Worm (Caenorhabditis elegans) whole organism, L1 larva: ENCODE data around the gene lgc-10.

Experiments
- C04F5.9 ChIP-seq: sonication (generic microtip); optimal IDR thresholded peaks from 2 replicates; lab custom pipeline; 2016; ENCODE audit warnings: missing genetic modification characterization, missing compliant biosample characterization
- C16A3.4 ChIP-seq: fragments of 150-350 bp; optimal IDR thresholded peaks from 2 replicates; lab custom pipeline; 2014; ENCODE audit warnings: missing biosample characterization, missing genetic modification characterization
- aha-1 ChIP-seq: fragments of 150-350 bp; optimal IDR thresholded peaks from 2 replicates; lab custom pipeline; 2014; ENCODE audit warnings: missing biosample characterization, missing genetic modification characterization
- ama-1 ChIP-seq: fragments of 150-350 bp; optimal IDR thresholded peaks from 2 replicates; lab custom pipeline; 2014
- blmp-1 ChIP-seq: fragments of 150-350 bp; optimal IDR thresholded peaks from 2 replicates; lab custom pipeline; 2014; ENCODE audit warnings: missing biosample characterization, missing genetic modification characterization
- ceh-63 ChIP-seq: fragments of 200-800 bp; sonication (Bioruptor generic); optimal IDR thresholded peaks from 2 replicates; lab custom pipeline; 2018; ENCODE audit warnings: mild to moderate bottlenecking, missing genetic modification characterization, missing compliant biosample characterization
- ceh-8 ChIP-seq: fragments of 200-800 bp; sonication (Bioruptor generic); optimal IDR thresholded peaks from 2 replicates; lab custom pipeline; 2018; ENCODE audit warnings: mild to moderate bottlenecking, missing genetic modification characterization, moderate library complexity, missing compliant biosample characterization
- ceh-82 ChIP-seq, 3 experiments: fragments of 150-350 bp in 1 of 3; sonication (generic microtip) in 2 of 3; optimal IDR thresholded peaks; 2 replicates each; lab custom pipeline; 2014 to 2017; ENCODE audit warnings: missing biosample characterization in 3 of 3, missing genetic modification characterization in 3 of 3
- ceh-90 ChIP-seq: sonication (generic microtip); optimal IDR thresholded peaks from 2 replicates; lab custom pipeline; 2016; ENCODE audit warnings: missing genetic modification characterization, missing compliant biosample characterization
- ces-1 ChIP-seq: fragments of 150-350 bp; optimal IDR thresholded peaks from 2 replicates; lab custom pipeline; 2014; ENCODE audit warnings: missing biosample characterization, missing genetic modification reagents, missing genetic modification characterization
- dsc-1 ChIP-seq: sonication (generic microtip); optimal IDR thresholded peaks from 2 replicates; lab custom pipeline; 2016; ENCODE audit warnings: mild to moderate bottlenecking, missing genetic modification characterization, missing compliant biosample characterization
- egl-13 ChIP-seq: sonication (generic microtip); optimal IDR thresholded peaks from 2 replicates; lab custom pipeline; 2016; ENCODE audit warnings: missing genotype, missing genetic modification reagents, missing genetic modification characterization, missing compliant biosample characterization
- elt-2 ChIP-seq: sonication (generic microtip); optimal IDR thresholded peaks from 2 replicates; lab custom pipeline; 2016; ENCODE audit warnings: missing genetic modification characterization, mild to moderate bottlenecking, inconsistent platforms, missing compliant biosample characterization, missing genetic modification reagents
- elt-3 ChIP-seq, 6 experiments: fragments of 150-350 bp in 1 of 6; sonication (generic microtip); optimal IDR thresholded peaks; 2 replicates each; lab custom pipeline; 2017 to 2018; ENCODE audit warnings: missing biosample characterization in 6 of 6, missing genetic modification characterization in 6 of 6, inconsistent platforms in 1 of 6
- ets-5 ChIP-seq: fragments of 200-800 bp; sonication (Bioruptor generic); IDR thresholded peaks from 2 replicates; pipeline ENCODE4 v1.3.6; 2022; ENCODE audit warnings: missing genetic modification characterization, missing compliant biosample characterization
- fkh-4 ChIP-seq: sonication (generic microtip); optimal IDR thresholded peaks from 2 replicates; lab custom pipeline; 2016; ENCODE audit warnings: missing compliant biosample characterization, missing genetic modification characterization, borderline replicate concordance
- fos-1 ChIP-seq: fragments of 150-350 bp; optimal IDR thresholded peaks from 2 replicates; lab custom pipeline; 2014; ENCODE audit warnings: missing biosample characterization, missing genetic modification characterization
- jun-1 ChIP-seq: fragments of 150-350 bp; optimal IDR thresholded peaks from 2 replicates; lab custom pipeline; 2014; ENCODE audit warnings: missing biosample characterization, missing genetic modification reagents, missing genetic modification characterization
- lin-14 ChIP-seq: fragments of 200-800 bp; sonication (Bioruptor generic); optimal IDR thresholded peaks from 2 replicates; lab custom pipeline; 2018; ENCODE audit warnings: mild to moderate bottlenecking, missing genetic modification characterization, moderate library complexity, missing compliant biosample characterization
- lir-3 ChIP-seq: sonication (generic microtip); optimal IDR thresholded peaks from 2 replicates; lab custom pipeline; 2016; ENCODE audit warnings: mild to moderate bottlenecking, missing genetic modification characterization, moderate library complexity, missing compliant biosample characterization; ENCODE audit not compliant: poor library complexity
- mab-9 ChIP-seq: fragments of 200-800 bp; sonication (Bioruptor generic); IDR thresholded peaks from 2 replicates; pipeline ENCODE4 v1.3.6; 2022; ENCODE audit warnings: missing genetic modification reagents, missing genetic modification characterization, missing compliant biosample characterization
- mep-1 ChIP-seq: fragments of 150-350 bp; optimal IDR thresholded peaks from 2 replicates; lab custom pipeline; 2014; ENCODE audit warnings: missing biosample characterization, missing genetic modification characterization
- nhr-12 ChIP-seq: sonication (generic microtip); optimal IDR thresholded peaks from 2 replicates; lab custom pipeline; 2017; ENCODE audit warnings: missing biosample characterization, missing genetic modification characterization
- nhr-19 ChIP-seq: fragments of 200-800 bp; sonication (Bioruptor generic); conservative IDR thresholded peaks from 2 replicates; pipeline ENCODE4 v1.3.6; 2022; ENCODE audit warnings: missing genetic modification characterization, missing compliant biosample characterization
- nhr-28 ChIP-seq: fragments of 150-350 bp; optimal IDR thresholded peaks from 2 replicates; lab custom pipeline; 2014; ENCODE audit warnings: missing biosample characterization, missing genetic modification characterization
- nhr-76 ChIP-seq: sonication (generic microtip); optimal IDR thresholded peaks from 2 replicates; lab custom pipeline; 2017; ENCODE audit warnings: missing biosample characterization, missing genetic modification characterization
- nhr-84 ChIP-seq: sonication (generic microtip); optimal IDR thresholded peaks from 2 replicates; lab custom pipeline; 2017; ENCODE audit warnings: missing biosample characterization, missing genetic modification characterization
- nhr-85 ChIP-seq: sonication (generic microtip); peaks from one replicate; lab custom pipeline; 2016; ENCODE audit warnings: missing genetic modification characterization, inconsistent platforms, missing compliant biosample characterization
- pag-3 ChIP-seq: sonication (generic microtip); optimal IDR thresholded peaks from 2 replicates; lab custom pipeline; 2017; ENCODE audit warnings: missing genetic modification characterization, mild to moderate bottlenecking, missing compliant biosample characterization, antibody characterized with exemption, borderline replicate concordance; ENCODE audit not compliant: insufficient read depth
- pax-3 ChIP-seq: fragments of 200-800 bp; sonication (Bioruptor generic); optimal IDR thresholded peaks from 2 replicates; lab custom pipeline; 2018; ENCODE audit warnings: mild to moderate bottlenecking, missing genetic modification characterization, moderate library complexity, missing compliant biosample characterization
- pqm-1 ChIP-seq: sonication (generic microtip); optimal IDR thresholded peaks from 3 replicates; lab custom pipeline; 2017; ENCODE audit warnings: missing biosample characterization, missing genetic modification characterization
- rnt-1 ChIP-seq: sonication (generic microtip); optimal IDR thresholded peaks from 2 replicates; lab custom pipeline; 2016; ENCODE audit warnings: mild to moderate bottlenecking, missing genetic modification characterization, moderate library complexity, missing compliant biosample characterization
- snpc-4 ChIP-seq: fragments of 150-350 bp; optimal IDR thresholded peaks from 2 replicates; lab custom pipeline; 2014; ENCODE audit warnings: missing biosample characterization, missing genetic modification characterization
- snu-23 ChIP-seq: sonication (generic microtip); optimal IDR thresholded peaks from 2 replicates; lab custom pipeline; 2016; ENCODE audit warnings: missing genetic modification characterization, missing compliant biosample characterization
- sox-4 ChIP-seq: sonication (generic microtip); optimal IDR thresholded peaks from 2 replicates; lab custom pipeline; 2016; ENCODE audit warnings: missing genetic modification characterization, missing compliant biosample characterization
- tbx-2 ChIP-seq: sonication (generic microtip); optimal IDR thresholded peaks from 2 replicates; lab custom pipeline; 2016; ENCODE audit warnings: missing genetic modification characterization, missing compliant biosample characterization
- tlp-1 ChIP-seq: fragments of 150-350 bp; optimal IDR thresholded peaks from 2 replicates; lab custom pipeline; 2014; ENCODE audit warnings: missing biosample characterization, missing genetic modification characterization
- unc-130 ChIP-seq: fragments of 150-350 bp; optimal IDR thresholded peaks from 2 replicates; lab custom pipeline; 2017; ENCODE audit warnings: missing biosample characterization, missing genetic modification characterization, inconsistent platforms
- unc-30 ChIP-seq: sonication (generic microtip); optimal IDR thresholded peaks from 2 replicates; lab custom pipeline; 2017; ENCODE audit warnings: missing biosample characterization, missing genetic modification characterization
- unc-62 ChIP-seq: fragments of 150-350 bp; optimal IDR thresholded peaks from 2 replicates; lab custom pipeline; 2014; ENCODE audit warnings: missing biosample characterization, missing genetic modification reagents, missing genetic modification characterization
- unc-86 ChIP-seq: sonication (generic microtip); optimal IDR thresholded peaks from 2 replicates; lab custom pipeline; 2016; ENCODE audit warnings: missing genetic modification characterization, missing compliant biosample characterization
- xbp-1 ChIP-seq: sonication (generic microtip); optimal IDR thresholded peaks from 2 replicates; lab custom pipeline; 2016; ENCODE audit warnings: missing genetic modification characterization, missing compliant biosample characterization
- zip-4 ChIP-seq: fragments of 200-800 bp; sonication (Bioruptor generic); optimal IDR thresholded peaks from 2 replicates; lab custom pipeline; 2018; ENCODE audit warnings: mild to moderate bottlenecking, missing genetic modification characterization, moderate library complexity, missing compliant biosample characterization
- ztf-11 ChIP-seq, 2 experiments: sonication (generic microtip); optimal IDR thresholded peaks; 2 replicates each; lab custom pipeline; 2016 to 2017; ENCODE audit warnings: missing genetic modification characterization in 2 of 2, missing biosample characterization in 1 of 2, missing compliant biosample characterization in 1 of 2

Gene lgc-10

DNA sequence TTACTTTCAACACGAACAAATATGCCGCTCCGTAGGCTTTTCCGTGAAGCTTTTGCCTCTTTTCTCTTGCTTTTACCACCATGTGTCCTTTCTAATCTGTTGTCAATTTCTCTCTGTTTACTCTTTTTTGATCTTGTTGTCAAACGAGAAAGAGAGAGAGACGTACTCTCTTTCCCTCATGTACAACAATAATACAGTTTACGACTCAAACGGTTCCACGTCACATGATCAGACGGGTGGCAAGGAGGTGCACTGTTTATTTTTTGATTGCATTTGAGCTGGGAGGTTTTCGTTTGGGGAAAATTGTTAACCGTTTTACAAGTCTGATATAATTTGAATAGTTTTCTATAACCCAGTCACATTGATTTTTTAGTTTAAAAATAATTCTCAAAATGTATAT is 43.5 kb upstream of the lgc-10 start (continued):
- peak; percentile 69 for TF ChIP-seq elt-2 (tag; lab: Kevin White, UChicago)

DNA sequence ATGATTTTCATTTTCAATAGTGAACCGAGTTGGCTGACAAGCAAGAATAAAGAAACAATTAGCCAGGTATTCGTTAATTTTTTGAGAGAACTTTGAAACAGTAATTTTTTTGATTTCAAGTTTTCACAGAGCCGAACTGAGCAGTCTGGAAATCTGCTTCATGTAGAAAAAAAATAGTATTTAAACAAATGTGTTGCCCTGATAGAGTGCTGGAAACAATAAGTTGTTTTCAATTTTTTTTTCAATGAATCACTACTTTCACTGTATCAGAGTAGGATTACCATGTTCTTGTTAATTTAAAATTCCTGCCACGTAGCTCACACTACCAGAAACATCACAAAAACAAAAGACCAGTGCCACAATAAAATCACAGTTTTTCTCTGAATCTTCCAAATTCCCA is 43.1 kb upstream of the lgc-10 start:
- no peak for TF ChIP-seq aha-1
- no peak for TF ChIP-seq ceh-63 (GFP tag; lab: Kevin White, UChicago)
- no peak for TF ChIP-seq tlp-1
- no peak for TF ChIP-seq ceh-90 (tag; lab: Kevin White, UChicago)
- no peak for TF ChIP-seq ceh-8
- no peak for TF ChIP-seq nhr-84 (tag; lab: Kevin White, UChicago)
- TF ChIP-seq lir-3 (tag; lab: Kevin White, UChicago), result no peak

DNA sequence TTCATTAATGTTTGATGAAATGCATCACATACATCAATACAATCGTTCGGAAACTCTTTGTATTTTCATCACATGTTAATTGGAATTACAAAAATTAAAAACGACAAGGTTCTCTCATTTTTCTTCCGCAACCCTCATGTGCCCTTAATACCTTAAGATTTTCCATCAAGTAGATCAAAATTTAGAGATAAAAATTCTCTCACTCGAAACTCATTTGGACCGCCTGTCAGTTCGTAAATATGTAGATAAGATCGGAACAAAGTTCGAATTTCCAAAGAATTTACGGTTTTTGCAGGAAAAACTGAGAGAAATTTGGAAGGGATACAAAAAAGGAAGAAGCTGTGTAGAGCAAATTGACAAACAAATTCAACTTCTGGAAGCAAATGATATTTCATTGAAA is 38.7 kb upstream of the lgc-10 start:
- no peak for TF ChIP-seq nhr-76 (tag; lab: Kevin White, UChicago)
- TF ChIP-seq lin-14 (GFP tag; lab: Kevin White, UChicago), result peak; percentile 22
- no peak for TF ChIP-seq pag-3 (tag; lab: Kevin White, UChicago)
- TF ChIP-seq ama-1 (lab: Kevin White, UChicago), result no peak
- peak; percentile 76 for TF ChIP-seq nhr-85 (tag; lab: Kevin White, UChicago)
- TF ChIP-seq mep-1 (tag; lab: Kevin White, UChicago), result peak; percentile 7
- TF ChIP-seq unc-130 (tag; lab: Kevin White, UChicago), result no peak
- TF ChIP-seq rnt-1 (tag; lab: Kevin White, UChicago), result no peak
- no peak for TF ChIP-seq nhr-28
- no peak for TF ChIP-seq lir-3 (tag; lab: Kevin White, UChicago)
- TF ChIP-seq, all 84 proteins: peak for 3

DNA sequence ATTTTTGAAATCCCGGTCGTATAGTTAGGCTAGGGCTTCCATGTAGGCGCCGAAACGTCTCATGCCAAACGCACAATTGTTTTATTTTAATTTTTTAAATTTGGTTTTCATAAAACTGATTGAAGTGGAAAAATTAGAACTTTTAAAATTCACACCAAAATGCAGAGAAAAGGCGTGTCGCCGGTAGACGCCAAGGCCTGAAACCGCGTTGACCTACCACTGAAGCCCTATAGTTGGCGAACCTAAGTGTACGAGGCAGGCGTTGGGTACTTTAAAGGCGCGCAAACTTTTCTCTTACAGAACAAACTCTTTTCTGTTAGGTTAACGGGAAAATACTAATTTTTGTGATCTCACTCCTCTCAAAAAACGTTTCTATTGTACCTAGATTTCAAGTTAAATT is 35.9 kb upstream of the lgc-10 start, which contains the start of gene Y73B6BL.44:
TSS of gene Y73B6BL.44 (plus strand) at position 301 of the 400 bp plus-strand sequence.
- no peak for TF ChIP-seq unc-30 (tag; lab: Kevin White, UChicago)
- no peak for TF ChIP-seq ces-1
- no peak for TF ChIP-seq jun-1 (tag; lab: Kevin White, UChicago)
- TF ChIP-seq zip-4 (GFP tag; lab: Kevin White, UChicago), result no peak
- no peak for TF ChIP-seq tlp-1
- no peak for TF ChIP-seq snpc-4 (tag; lab: Kevin White, UChicago)
- TF ChIP-seq fos-1 (tag; lab: Kevin White, UChicago), result no peak
- no peak for TF ChIP-seq unc-130 (tag; lab: Kevin White, UChicago)
- no peak for TF ChIP-seq ceh-82 (tag; optimal IDR thresholded peaks at IDR 0.05; lab: Kevin White, UChicago)
- no peak for TF ChIP-seq ets-5 (GFP tag; lab: Robert Waterston, UW)
- TF ChIP-seq, all 84 proteins: peak for 0

DNA sequence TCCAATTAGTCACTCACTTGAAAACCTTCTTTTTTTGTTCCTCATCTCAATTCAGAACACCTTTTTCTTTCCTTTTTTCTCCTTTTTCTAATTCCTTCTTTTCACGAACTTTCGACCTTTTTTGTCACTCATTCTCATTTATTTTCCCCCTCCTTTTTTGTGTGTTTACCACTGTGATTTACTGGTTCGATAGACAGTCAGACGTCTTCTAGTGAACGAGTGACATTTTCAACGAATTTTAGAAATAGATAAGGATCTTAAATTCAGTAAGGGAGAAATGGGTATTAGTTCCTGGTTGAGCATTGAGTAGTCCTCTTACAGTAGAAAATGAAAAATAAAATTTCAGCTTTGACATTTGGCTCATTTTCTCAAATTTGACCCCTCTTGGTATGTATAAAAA is 34.5 kb upstream of the lgc-10 start:
- no peak for TF ChIP-seq elt-3 (tag; optimal IDR thresholded peaks at IDR 0.05; lab: Kevin White, UChicago)
- no peak for TF ChIP-seq egl-13 (tag; lab: Kevin White, UChicago)
- no peak for TF ChIP-seq mep-1 (tag; lab: Kevin White, UChicago)
- no peak for TF ChIP-seq mab-9 (GFP tag; lab: Robert Waterston, UW)
- no peak for TF ChIP-seq unc-62 (GFP tag; lab: Kevin White, UChicago)
- no peak for TF ChIP-seq ztf-11 (tag; optimal IDR thresholded peaks at IDR 0.05; lab: Kevin White, UChicago)
- no peak for TF ChIP-seq aha-1
- peak; percentile 61 for TF ChIP-seq lin-14 (GFP tag; lab: Kevin White, UChicago)
- no peak for TF ChIP-seq pax-3 (tag; lab: Kevin White, UChicago)
- TF ChIP-seq pag-3 (tag; lab: Kevin White, UChicago), result no peak
- no peak for TF ChIP-seq dsc-1 (tag; lab: Kevin White, UChicago)
- no peak for TF ChIP-seq C04F5.9 (tag; lab: Kevin White, UChicago)
- TF ChIP-seq nhr-12 (tag; lab: Kevin White, UChicago), result no peak
- no peak for TF ChIP-seq tbx-2 (tag; lab: Kevin White, UChicago)
- TF ChIP-seq nhr-85 (tag; lab: Kevin White, UChicago), result peak; percentile 77
- TF ChIP-seq snu-23 (GFP tag; lab: Kevin White, UChicago), result no peak
- no peak for TF ChIP-seq nhr-28
- TF ChIP-seq pqm-1 (tag; lab: Kevin White, UChicago), result no peak
- no peak for TF ChIP-seq C16A3.4 (tag; lab: Kevin White, UChicago)
- TF ChIP-seq nhr-19, result no peak
- no peak for TF ChIP-seq fkh-4
- peak; percentile 11 for TF ChIP-seq blmp-1 (tag; lab: Kevin White, UChicago)
- TF ChIP-seq ceh-82 (tag; optimal IDR thresholded peaks at IDR 0.05; lab: Kevin White, UChicago), result no peak
- TF ChIP-seq unc-86, result no peak
- no peak for TF ChIP-seq xbp-1 (tag; lab: Kevin White, UChicago)
- no peak for TF ChIP-seq sox-4 (tag; lab: Kevin White, UChicago)
